Worm (Caenorhabditis elegans) whole organism, L1 larva: ENCODE data around the gene mut-7.

Experiments
- C16A3.4 ChIP-seq: fragments of 150-350 bp; optimal IDR thresholded peaks from 2 replicates; lab custom pipeline; 2014; ENCODE audit warnings: missing biosample characterization, missing genetic modification characterization
- C34B4.2 ChIP-seq: sonication (generic microtip); optimal IDR thresholded peaks from 2 replicates; lab custom pipeline; 2017; ENCODE audit warnings: mild to moderate bottlenecking, missing genetic modification characterization, missing compliant biosample characterization
- F16B12.6 ChIP-seq: fragments of 150-350 bp; optimal IDR thresholded peaks from 2 replicates; lab custom pipeline; 2014; ENCODE audit warnings: missing biosample characterization, missing genetic modification characterization
- aha-1 ChIP-seq: fragments of 150-350 bp; optimal IDR thresholded peaks from 2 replicates; lab custom pipeline; 2014; ENCODE audit warnings: missing biosample characterization, missing genetic modification characterization
- ceh-82 ChIP-seq, 3 experiments: fragments of 150-350 bp in 1 of 3; sonication (generic microtip) in 2 of 3; optimal IDR thresholded peaks; 2 replicates each; lab custom pipeline; 2014 to 2017; ENCODE audit warnings: missing biosample characterization in 3 of 3, missing genetic modification characterization in 3 of 3
- dpl-1 ChIP-seq, 3 experiments: fragments of 150-350 bp in 2 of 3; sonication (generic microtip) in 1 of 3; optimal IDR thresholded peaks; 2 replicates each; lab custom pipeline; 2014 to 2017; ENCODE audit warnings: missing biosample characterization in 3 of 3, missing genetic modification characterization in 3 of 3, missing genetic modification reagents in 3 of 3
- efl-1 ChIP-seq, 4 experiments: fragments of 150-350 bp; optimal IDR thresholded peaks in 3 of 4; peaks in 1 of 4; 1 replicate in 1 of 4; 2 replicates in 3 of 4; lab custom pipeline; 2014; ENCODE audit warnings: missing biosample characterization in 2 of 4, missing genetic modification characterization in 2 of 4, missing genetic modification reagents in 2 of 4
- elt-3 ChIP-seq, 6 experiments: fragments of 150-350 bp in 1 of 6; sonication (generic microtip); optimal IDR thresholded peaks; 2 replicates each; lab custom pipeline; 2017 to 2018; ENCODE audit warnings: missing biosample characterization in 6 of 6, missing genetic modification characterization in 6 of 6, inconsistent platforms in 1 of 6
- irx-1 ChIP-seq: sonication (generic microtip); optimal IDR thresholded peaks from 2 replicates; lab custom pipeline; 2016; ENCODE audit warnings: missing genetic modification characterization, missing compliant biosample characterization
- isw-1 ChIP-seq: fragments of 200-800 bp; sonication (Bioruptor generic); IDR thresholded peaks from 2 replicates; pipeline ENCODE4 v1.3.6; 2022; ENCODE audit warnings: missing genetic modification characterization, missing compliant biosample characterization
- jun-1 ChIP-seq: fragments of 150-350 bp; optimal IDR thresholded peaks from 2 replicates; lab custom pipeline; 2014; ENCODE audit warnings: missing biosample characterization, missing genetic modification reagents, missing genetic modification characterization
- lin-35 ChIP-seq, 2 experiments: fragments of 150-350 bp; optimal IDR thresholded peaks; 2 replicates each; lab custom pipeline; 2014; ENCODE audit warnings: missing biosample characterization in 2 of 2, missing genetic modification characterization in 2 of 2, missing genetic modification reagents in 2 of 2
- lin-39 ChIP-seq: fragments of 150-350 bp; optimal IDR thresholded peaks from 2 replicates; lab custom pipeline; 2014; ENCODE audit warnings: missing biosample characterization, missing genetic modification reagents, missing genetic modification characterization
- lsy-2 ChIP-seq, 2 experiments: fragments of 150-350 bp; optimal IDR thresholded peaks; 2 replicates each; lab custom pipeline; 2014; ENCODE audit warnings: missing biosample characterization in 2 of 2, missing genetic modification characterization in 2 of 2
- nhr-12 ChIP-seq: sonication (generic microtip); optimal IDR thresholded peaks from 2 replicates; lab custom pipeline; 2017; ENCODE audit warnings: missing biosample characterization, missing genetic modification characterization
- nhr-47 ChIP-seq: sonication (generic microtip); optimal IDR thresholded peaks from 2 replicates; lab custom pipeline; 2016; ENCODE audit warnings: mild to moderate bottlenecking, missing genetic modification characterization, moderate library complexity, missing compliant biosample characterization
- nhr-71 ChIP-seq: sonication (generic microtip); optimal IDR thresholded peaks from 2 replicates; lab custom pipeline; 2016; ENCODE audit warnings: mild to moderate bottlenecking, missing genetic modification characterization, moderate library complexity, missing compliant biosample characterization
- snu-23 ChIP-seq: sonication (generic microtip); optimal IDR thresholded peaks from 2 replicates; lab custom pipeline; 2016; ENCODE audit warnings: missing genetic modification characterization, missing compliant biosample characterization
- unc-86 ChIP-seq: sonication (generic microtip); optimal IDR thresholded peaks from 2 replicates; lab custom pipeline; 2016; ENCODE audit warnings: missing genetic modification characterization, missing compliant biosample characterization
- zip-4 ChIP-seq: fragments of 200-800 bp; sonication (Bioruptor generic); optimal IDR thresholded peaks from 2 replicates; lab custom pipeline; 2018; ENCODE audit warnings: mild to moderate bottlenecking, missing genetic modification characterization, moderate library complexity, missing compliant biosample characterization

Gene mut-7

DNA sequence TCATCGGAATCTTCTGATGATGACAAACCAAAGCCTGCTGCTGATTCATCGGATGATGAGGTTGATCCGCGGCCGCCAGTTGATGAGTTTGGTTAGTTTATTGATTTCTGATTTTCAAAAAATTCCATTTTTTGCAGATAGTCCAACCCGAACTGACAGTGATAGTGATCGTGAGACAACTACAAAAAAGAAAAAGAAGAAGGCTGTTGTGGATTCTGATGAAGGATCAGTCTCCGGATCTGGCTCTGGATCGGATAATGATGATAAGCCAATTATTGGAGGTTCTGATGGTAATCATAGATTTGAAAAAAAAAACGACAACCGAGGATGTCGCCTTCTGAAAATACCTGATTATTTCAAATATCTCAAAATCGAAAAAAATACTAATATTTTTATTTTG is 46.1 kb downstream of the mut-7 start:
- no peak for TF ChIP-seq aha-1 (tag; lab: Kevin White, UChicago)
- TF ChIP-seq efl-1 (optimal IDR thresholded peaks at IDR 0.05; lab: Kevin White, UChicago) = no peak
- peak in 1 of 2 experiments; percentile 90 for TF ChIP-seq efl-1 (GFP tag; optimal IDR thresholded peaks at IDR 0.05 in 1 of 2; lab: Kevin White, UChicago)
- TF ChIP-seq C34B4.2 (tag; lab: Kevin White, UChicago) = no peak
- no peak for TF ChIP-seq jun-1 (tag; lab: Kevin White, UChicago)

DNA sequence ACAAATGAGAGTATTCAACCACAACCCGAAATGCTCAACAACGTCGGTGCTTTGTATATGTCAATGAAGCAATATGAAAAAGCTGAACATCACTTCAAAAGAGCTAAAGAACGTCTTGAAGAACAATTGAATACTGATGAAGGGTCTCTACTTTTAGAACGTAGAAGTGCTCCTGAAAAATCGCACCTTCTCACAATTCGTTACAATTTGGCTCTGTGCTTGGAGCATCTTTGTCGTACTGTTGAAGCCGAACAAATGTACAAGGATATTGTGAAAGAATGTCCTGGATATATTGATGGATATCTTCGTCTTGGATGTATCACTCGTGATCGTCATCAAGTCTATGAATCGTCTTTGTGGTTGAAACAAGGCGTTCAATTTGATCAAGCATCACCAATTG is 48.0 kb downstream of the mut-7 start:
- TF ChIP-seq zip-4 (GFP tag; lab: Kevin White, UChicago) (no peak), efl-1 (optimal IDR thresholded peaks at IDR 0.05; lab: Kevin White, UChicago) (no peak), efl-1 (GFP tag; optimal IDR thresholded peaks at IDR 0.05 in 1 of 2; lab: Kevin White, UChicago) (peak in 1 of 2 experiments; percentile 91), isw-1 (no peak), ceh-82 (tag; optimal IDR thresholded peaks at IDR 0.05; lab: Kevin White, UChicago) (no peak)

DNA sequence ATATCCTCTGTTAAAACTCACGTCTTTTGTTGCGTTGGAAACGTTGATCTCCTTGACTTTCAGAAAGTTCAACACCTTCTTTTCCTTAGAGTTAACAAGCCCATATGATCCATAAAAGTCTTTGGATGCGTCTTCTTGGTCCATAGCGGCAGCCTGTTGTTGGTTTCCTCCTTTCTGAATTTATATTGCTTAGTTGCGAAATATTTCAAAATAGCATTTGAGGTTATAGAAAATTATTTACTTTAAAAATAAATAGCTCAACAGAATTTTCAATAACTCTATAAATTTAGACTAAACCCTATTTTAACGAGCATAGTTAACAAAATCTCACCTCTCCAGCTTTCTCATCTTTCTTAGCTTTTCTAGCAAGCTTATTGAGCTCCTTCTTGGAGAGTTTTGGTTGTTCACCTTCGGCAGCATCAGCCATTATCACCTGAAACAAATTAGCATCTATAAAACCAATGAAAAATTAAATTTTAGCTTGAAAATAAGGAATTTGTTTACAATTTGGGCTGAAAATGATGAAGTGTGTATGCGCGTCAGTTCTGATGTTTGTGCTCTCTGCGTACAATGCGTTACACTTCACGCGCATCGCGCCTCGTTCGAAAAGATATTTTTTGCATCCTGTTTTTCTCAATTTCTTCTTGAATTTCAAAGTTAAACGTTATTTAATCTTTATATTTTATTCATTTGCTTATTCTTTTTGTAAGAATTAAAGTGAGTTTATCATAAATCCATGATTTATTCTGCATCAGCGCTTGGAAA is 51.2 kb downstream of the mut-7 start, which contains the start of the genes dars-1 and ctr-9:
Gene dars-1 (minus strand): TSS at position 433 of the 765 bp plus-strand sequence.
Gene ctr-9 (plus strand): TSS at position 614 of the 765 bp plus-strand sequence.
- peak; percentile 13 to 53 for TF ChIP-seq lin-35 (GFP tag; optimal IDR thresholded peaks at IDR 0.05; lab: Kevin White, UChicago)
- peak; percentile 14 to 47 for TF ChIP-seq lsy-2 (tag; optimal IDR thresholded peaks at IDR 0.05; lab: Kevin White, UChicago)
- no peak for TF ChIP-seq lin-39
- TF ChIP-seq nhr-71 (tag; lab: Kevin White, UChicago) = peak; percentile 11
- TF ChIP-seq irx-1 (tag; lab: Kevin White, UChicago) = no peak
- TF ChIP-seq nhr-47 = peak; percentile 13
- no peak for TF ChIP-seq elt-3 (tag; optimal IDR thresholded peaks at IDR 0.05; lab: Kevin White, UChicago)
- TF ChIP-seq dpl-1 (GFP tag; optimal IDR thresholded peaks at IDR 0.05; lab: Kevin White, UChicago) = peak; percentile 10 to 59 (median 48)
- peak; percentile 24 for TF ChIP-seq snu-23 (GFP tag; lab: Kevin White, UChicago)
- TF ChIP-seq nhr-12 = no peak
- peak; percentile 25 for TF ChIP-seq zip-4 (GFP tag; lab: Kevin White, UChicago)
- peak in 1 of 3 experiments; percentile 0 for TF ChIP-seq ceh-82 (tag; optimal IDR thresholded peaks at IDR 0.05; lab: Kevin White, UChicago)
- TF ChIP-seq efl-1 (optimal IDR thresholded peaks at IDR 0.05; lab: Kevin White, UChicago) = peak in 1 of 2 experiments; percentile 52
- peak; percentile 24 to 95 for TF ChIP-seq efl-1 (GFP tag; optimal IDR thresholded peaks at IDR 0.05 in 1 of 2; lab: Kevin White, UChicago)
- TF ChIP-seq C16A3.4 = no peak
- TF ChIP-seq F16B12.6 (tag; lab: Kevin White, UChicago) = peak; percentile 86

DNA sequence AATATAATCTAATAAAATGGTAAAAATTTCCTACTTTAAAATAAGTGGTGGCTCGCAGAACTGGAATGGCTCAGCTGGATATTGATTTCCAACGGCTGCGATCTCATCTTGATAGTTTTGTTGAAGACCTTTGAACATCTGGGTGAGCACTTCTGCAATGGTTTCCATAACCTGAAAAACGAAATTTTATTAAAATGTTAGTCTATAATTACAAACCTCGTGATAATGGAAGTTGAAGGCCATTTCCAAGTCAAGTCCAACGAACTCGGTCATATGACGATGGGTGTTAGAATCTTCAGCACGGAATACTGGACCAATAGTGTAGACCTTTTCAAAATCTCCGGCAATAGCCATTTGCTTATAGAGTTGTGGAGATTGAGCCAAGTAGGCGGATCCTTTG is 52.4 kb downstream of the mut-7 start:
- TF ChIP-seq unc-86 (tag; lab: Kevin White, UChicago) (no peak), efl-1 (optimal IDR thresholded peaks at IDR 0.05; lab: Kevin White, UChicago) (no peak), efl-1 (GFP tag; optimal IDR thresholded peaks at IDR 0.05 in 1 of 2; lab: Kevin White, UChicago) (peak in 1 of 2 experiments; percentile 91)
